Worm (Caenorhabditis elegans) whole organism, late embryonic: ENCODE data around the gene daf-36.

Experiments used
- ama-1 ChIP-seq: fragments of 150-350 bp; optimal IDR thresholded peaks from 2 replicates; lab custom pipeline; 2014
- ceh-48 ChIP-seq: sonication (generic microtip); optimal IDR thresholded peaks from 2 replicates; lab custom pipeline; 2016; ENCODE audit warnings: missing genetic modification characterization, inconsistent platforms, missing compliant biosample characterization
- nhr-11 ChIP-seq: fragments of 150-350 bp; optimal IDR thresholded peaks from 2 replicates; lab custom pipeline; 2014; ENCODE audit warnings: missing biosample characterization, missing genetic modification characterization
- pag-3 ChIP-seq: sonication (generic microtip); optimal IDR thresholded peaks from 2 replicates; lab custom pipeline; 2016; ENCODE audit warnings: missing compliant biosample characterization, missing genetic modification characterization, borderline replicate concordance
- pqm-1 ChIP-seq: sonication (generic microtip); optimal IDR thresholded peaks from 2 replicates; lab custom pipeline; 2016; ENCODE audit warnings: missing genetic modification characterization, missing compliant biosample characterization

DNA sequence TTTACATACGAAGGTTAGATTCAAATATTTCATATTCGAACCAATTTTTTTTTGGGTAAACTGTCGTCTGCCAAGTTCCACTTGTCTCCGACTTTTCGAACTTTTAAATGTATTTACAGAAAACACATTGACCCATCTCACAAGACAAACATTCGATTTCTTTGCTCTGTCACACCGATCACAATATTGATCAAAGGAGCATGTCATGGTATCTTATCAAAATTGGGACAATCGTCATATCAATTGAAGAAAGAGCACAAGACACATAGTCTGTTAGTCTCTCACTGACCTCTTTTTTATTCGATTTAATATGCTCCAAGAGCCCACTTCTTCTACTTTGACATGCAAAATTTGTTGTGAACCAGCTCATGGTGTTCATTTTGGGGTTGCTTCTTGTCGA lies 30.5 kb upstream of the daf-36 start, which contains the start of gene nhr-232:
- TF ChIP-seq pqm-1 (no peak), ama-1 (lab: Kevin White, UChicago) (no peak), nhr-11 (no peak), ceh-48 (tag; lab: Kevin White, UChicago) (no peak), pag-3 (tag; lab: Kevin White, UChicago) (no peak)
